Worm (Caenorhabditis elegans): Measurements from ENCODE around the gene B0507.9.

ce11 chrV:8739136-8739535 is 26.7 kb downstream of the B0507.9 start, which contains the start of gene ZC196.2:
- no peak for TF ChIP-seq elt-1 (tag; optimal IDR thresholded peaks at IDR 0.05; ENCODE audit: borderline replicate concordance, insufficient read depth)
- no peak for TF ChIP-seq elt-3 (tag; optimal IDR thresholded peaks at IDR 0.05)
- TF ChIP-seq lsy-2 (tag; optimal IDR thresholded peaks at IDR 0.05), result no peak
- TF ChIP-seq snpc-4 (tag; optimal IDR thresholded peaks at IDR 0.05), result no peak
- no peak for TF ChIP-seq nhr-28 (tag; optimal IDR thresholded peaks at IDR 0.05)
- no peak for TF ChIP-seq ceh-39 (tag; optimal IDR thresholded peaks at IDR 0.05)
- TF ChIP-seq lin-13 (tag; optimal IDR thresholded peaks at IDR 0.05), result no peak
- no peak for TF ChIP-seq nhr-237 (tag; optimal IDR thresholded peaks at IDR 0.05)
